Worm (Caenorhabditis elegans) whole organism, young adult: ENCODE measurements around the gene F46C5.6.

Experiments used
- C17E4.6 ChIP-seq: fragments of 200-800 bp; sonication (Bioruptor generic); IDR thresholded peaks from 2 replicates; pipeline ENCODE4 v1.3.6; 2022; ENCODE audit warnings: missing genetic modification reagents, missing genetic modification characterization, missing compliant biosample characterization
- F23B12.7 ChIP-seq: sonication (generic microtip); optimal IDR thresholded peaks from 2 replicates; lab custom pipeline; 2017; ENCODE audit warnings: missing genetic modification characterization, mild to moderate bottlenecking, missing compliant biosample characterization, antibody characterized with exemption, moderate library complexity; ENCODE audit not compliant: insufficient read depth
- athp-1 ChIP-seq: sonication (generic microtip); optimal IDR thresholded peaks from 2 replicates; lab custom pipeline; 2017; ENCODE audit warnings: mild to moderate bottlenecking, missing genetic modification characterization, missing compliant biosample characterization
- chd-7 ChIP-seq: sonication (generic microtip); optimal IDR thresholded peaks from 2 replicates; lab custom pipeline; 2016; ENCODE audit warnings: mild to moderate bottlenecking, missing genetic modification characterization, moderate library complexity, missing compliant biosample characterization
- dpff-1 ChIP-seq: sonication (generic microtip); optimal IDR thresholded peaks from 2 replicates; lab custom pipeline; 2017; ENCODE audit warnings: mild to moderate bottlenecking, missing genetic modification characterization, missing compliant biosample characterization
- mel-28 ChIP-seq: sonication (generic microtip); optimal IDR thresholded peaks from 2 replicates; lab custom pipeline; 2016; ENCODE audit warnings: borderline replicate concordance, mild to moderate bottlenecking, missing genetic modification characterization, missing compliant biosample characterization
- nhr-90 ChIP-seq: sonication (generic microtip); optimal IDR thresholded peaks from 2 replicates; lab custom pipeline; 2016; ENCODE audit warnings: missing genotype, mild to moderate bottlenecking, missing genetic modification characterization, missing compliant biosample characterization

DNA sequence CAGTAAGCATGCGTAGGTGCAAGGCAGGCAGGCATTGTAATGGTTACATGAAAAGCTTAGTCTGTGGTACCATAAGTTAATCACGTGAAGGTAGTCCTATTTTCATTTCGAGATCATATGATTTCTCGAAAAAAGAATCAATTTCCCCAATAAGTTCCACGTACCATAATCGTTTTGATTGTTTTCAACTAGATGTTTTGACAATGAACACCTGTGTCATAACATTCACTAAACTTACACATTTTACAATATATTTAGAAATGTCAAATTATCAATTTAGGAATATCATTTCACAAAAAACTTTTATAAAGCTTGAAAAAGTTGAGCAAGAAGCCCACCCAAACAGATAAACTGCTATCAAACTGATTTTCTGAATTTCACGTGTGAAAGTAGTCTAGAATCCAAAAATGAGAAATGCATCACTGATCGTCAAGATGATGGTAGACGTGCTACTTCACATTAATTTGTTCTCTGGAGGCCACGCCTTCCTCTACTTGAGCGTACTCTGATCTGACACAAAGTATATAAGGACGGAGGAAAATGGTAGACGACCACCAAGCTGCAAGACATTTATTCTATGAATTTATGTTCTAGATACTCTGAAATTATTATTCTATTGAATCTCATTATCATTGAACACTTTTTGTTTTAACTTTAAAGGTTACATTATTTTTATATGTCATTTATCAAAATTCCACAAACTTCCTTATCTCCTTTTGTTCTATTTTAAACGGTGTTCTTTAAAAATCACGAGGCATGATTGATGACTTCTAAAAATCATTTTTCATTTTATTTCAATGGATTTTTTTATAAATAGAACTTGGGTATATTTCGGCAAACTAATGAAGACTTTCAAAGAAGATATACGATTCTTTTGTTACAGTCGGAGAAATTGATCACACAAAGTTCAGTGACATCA, 25.1 kb downstream of the F46C5.6 start, which contains the start of gene F46C5.10:
- TF ChIP-seq dpff-1 (tag; lab: Kevin White, UChicago) (no peak), F23B12.7 (tag; lab: Kevin White, UChicago) (no peak), mel-28 (tag; lab: Kevin White, UChicago) (no peak), athp-1 (tag; lab: Kevin White, UChicago) (no peak), chd-7 (no peak), nhr-90 (tag; lab: Kevin White, UChicago) (no peak), C17E4.6 (no peak)
